Worm (Caenorhabditis elegans) whole organism, late embryonic: ENCODE results near the gene C44B12.6.

Source experiments
- ahr-1 ChIP-seq: sonication (generic microtip); optimal IDR thresholded peaks from 2 replicates; lab custom pipeline; 2016; ENCODE audit warnings: missing genetic modification characterization, missing compliant biosample characterization
- ama-1 ChIP-seq: fragments of 150-350 bp; optimal IDR thresholded peaks from 2 replicates; lab custom pipeline; 2014
- eyg-1 ChIP-seq: sonication (generic microtip); optimal IDR thresholded peaks from 2 replicates; lab custom pipeline; 2016; ENCODE audit warnings: missing genotype, missing genetic modification characterization, missing compliant biosample characterization
- fkh-10 ChIP-seq: fragments of 150-350 bp; optimal IDR thresholded peaks from 2 replicates; lab custom pipeline; 2014; ENCODE audit warnings: missing biosample characterization, missing genetic modification reagents, missing genetic modification characterization
- lim-6 ChIP-seq: sonication (generic microtip); optimal IDR thresholded peaks from 2 replicates; lab custom pipeline; 2016; ENCODE audit warnings: missing genetic modification characterization, missing compliant biosample characterization
- madf-2 ChIP-seq: sonication (generic microtip); optimal IDR thresholded peaks from 2 replicates; lab custom pipeline; 2017; ENCODE audit warnings: missing genetic modification characterization, missing compliant biosample characterization
- mec-3 ChIP-seq: sonication (generic microtip); optimal IDR thresholded peaks from 2 replicates; lab custom pipeline; 2016; ENCODE audit warnings: borderline replicate concordance, missing genetic modification characterization, missing compliant biosample characterization
- nhr-11 ChIP-seq: fragments of 150-350 bp; optimal IDR thresholded peaks from 2 replicates; lab custom pipeline; 2014; ENCODE audit warnings: missing biosample characterization, missing genetic modification characterization
- rnt-1 ChIP-seq: sonication (generic microtip); optimal IDR thresholded peaks from 2 replicates; lab custom pipeline; 2016; ENCODE audit warnings: missing genetic modification characterization, missing compliant biosample characterization
- sox-2 ChIP-seq: fragments of 200-800 bp; sonication (Bioruptor generic); IDR thresholded peaks from 2 replicates; pipeline ENCODE4 v1.3.6; 2022; ENCODE audit warnings: missing genetic modification reagents, missing genetic modification characterization, missing compliant biosample characterization
- sox-4 ChIP-seq: sonication (generic microtip); optimal IDR thresholded peaks from 2 replicates; lab custom pipeline; 2017; ENCODE audit warnings: mild to moderate bottlenecking, missing genetic modification characterization, inconsistent platforms, missing compliant biosample characterization
- unc-3 ChIP-seq, 2 experiments: fragments of 200-800 bp in 1 of 2; sonication (Bioruptor generic) in 1 of 2; sonication (generic microtip) in 1 of 2; conservative IDR thresholded peaks in 1 of 2; optimal IDR thresholded peaks in 1 of 2; 2 replicates each; pipeline versions ENCODE4 v1.3.6 to Lab custom; 2016 to 2022; ENCODE audit warnings: missing compliant biosample characterization in 2 of 2, missing genetic modification characterization in 2 of 2, missing genetic modification reagents in 1 of 2
- zip-5 ChIP-seq: sonication (generic microtip); optimal IDR thresholded peaks from 2 replicates; lab custom pipeline; 2016; ENCODE audit warnings: missing genetic modification characterization, missing compliant biosample characterization

DNA sequence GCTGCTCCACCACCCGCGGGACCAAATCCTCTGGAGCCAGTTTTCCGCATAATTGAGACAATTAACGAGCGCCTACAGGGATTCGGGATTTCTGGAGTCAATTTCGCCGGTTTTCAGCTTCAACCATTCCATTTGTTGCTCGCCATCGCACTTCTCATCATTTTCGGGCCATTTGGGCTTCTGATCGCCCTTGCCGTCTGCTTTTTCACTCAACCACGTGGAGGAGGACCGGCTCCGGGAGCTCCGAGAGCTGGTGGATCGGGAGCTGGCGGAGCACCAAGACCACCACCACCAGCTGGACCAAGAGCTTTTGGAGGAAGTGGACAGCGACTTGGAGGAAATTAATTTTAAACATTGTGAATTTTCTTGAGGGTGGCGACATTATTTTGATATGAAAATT is 40.4 kb downstream of the C44B12.6 start:
- TF ChIP-seq sox-4 (tag; lab: Kevin White, UChicago) (no peak), nhr-11 (tag; lab: Kevin White, UChicago) (no peak), unc-3 (GFP tag; conservative IDR thresholded peaks at IDR 0.05; lab: Robert Waterston, UW) (no peak), unc-3 (tag; optimal IDR thresholded peaks at IDR 0.05; lab: Kevin White, UChicago) (no peak), ahr-1 (tag; lab: Kevin White, UChicago) (no peak), rnt-1 (no peak), ama-1 (no peak), eyg-1 (tag; lab: Kevin White, UChicago) (no peak), lim-6 (tag; lab: Kevin White, UChicago) (no peak), fkh-10 (no peak), mec-3 (tag; lab: Kevin White, UChicago) (no peak), sox-2 (GFP tag; lab: Robert Waterston, UW) (no peak), zip-5 (tag; lab: Kevin White, UChicago) (no peak), madf-2 (tag; lab: Kevin White, UChicago) (no peak)
